Fruit fly (Drosophila melanogaster) whole organism, embryonic: ENCODE results near the gene CG6398.

Source experiments
- Adf1 ChIP-seq: fragments of 200-800 bp; sonication (Bioruptor generic); IDR thresholded peaks from 2 replicates; pipeline ENCODE4 v1.3.6; 2022; ENCODE audit warnings: missing biosample characterization, missing genetic modification characterization
- Aef1 ChIP-seq: fragments of 200-800 bp; sonication (Bioruptor generic); IDR thresholded peaks from 3 replicates; pipeline ENCODE4 v1.3.6; 2022; ENCODE audit warnings: missing biosample characterization, missing genetic modification characterization
- CG10209 ChIP-seq: fragments of 200-800 bp; sonication (Bioruptor generic); optimal IDR thresholded peaks from 3 replicates; lab custom pipeline; 2017; ENCODE audit warnings: missing biosample characterization, mild to moderate bottlenecking, missing genetic modification characterization, missing genetic modification reagents
- CG10654 ChIP-seq: fragments of 200-800 bp; sonication (Bioruptor generic); optimal IDR thresholded peaks from 2 replicates; lab custom pipeline; 2016; ENCODE audit warnings: missing biosample characterization, missing genetic modification characterization
- CG12659 ChIP-seq: fragments of 200-800 bp; sonication (Bioruptor generic); optimal IDR thresholded peaks from 3 replicates; lab custom pipeline; 2017; ENCODE audit warnings: mild to moderate bottlenecking, missing biosample characterization, missing genetic modification reagents, missing genetic modification characterization
- CG12744 ChIP-seq: fragments of 200-800 bp; sonication (Bioruptor generic); optimal IDR thresholded peaks from 2 replicates; lab custom pipeline; 2016; ENCODE audit warnings: missing biosample characterization, missing genetic modification characterization
- CG12769 ChIP-seq: fragments of 200-800 bp; sonication (Bioruptor generic); optimal IDR thresholded peaks from 2 replicates; lab custom pipeline; 2019; ENCODE audit warnings: missing biosample characterization, mild to moderate bottlenecking, missing genetic modification characterization, moderate library complexity
- CG13894 ChIP-seq: fragments of 200-800 bp; sonication (Bioruptor generic); optimal IDR thresholded peaks from 3 replicates; lab custom pipeline; 2018; ENCODE audit warnings: missing biosample characterization, mild to moderate bottlenecking, missing genetic modification characterization, moderate library complexity
- CG15601 ChIP-seq: fragments of 200-800 bp; sonication (Bioruptor generic); optimal IDR thresholded peaks from 3 replicates; lab custom pipeline; 2019; ENCODE audit warnings: missing biosample characterization, mild to moderate bottlenecking, missing genetic modification characterization, moderate library complexity
- CG17612 ChIP-seq: fragments of 200-800 bp; sonication (Bioruptor generic); IDR thresholded peaks from 2 replicates; pipeline ENCODE4 v1.3.6; 2022; ENCODE audit warnings: missing biosample characterization, missing genetic modification characterization
- CG18476 ChIP-seq: fragments of 200-800 bp; sonication (Bioruptor generic); optimal IDR thresholded peaks from 2 replicates; lab custom pipeline; 2016; ENCODE audit warnings: missing biosample characterization, mild to moderate bottlenecking, missing genetic modification characterization
- CG30431 ChIP-seq: fragments of 200-800 bp; sonication (Bioruptor generic); optimal IDR thresholded peaks from 2 replicates; lab custom pipeline; 2017; ENCODE audit warnings: missing biosample characterization, missing genetic modification characterization
- CG4282 ChIP-seq: fragments of 200-800 bp; sonication (Bioruptor generic); optimal IDR thresholded peaks from 2 replicates; lab custom pipeline; 2016; ENCODE audit warnings: missing biosample characterization, missing genetic modification characterization
- CG4328 ChIP-seq: fragments of 200-800 bp; sonication (Bioruptor generic); optimal IDR thresholded peaks from 3 replicates; lab custom pipeline; 2017; ENCODE audit warnings: missing biosample characterization, missing genetic modification reagents, missing genetic modification characterization
- CG4424 ChIP-seq: fragments of 200-800 bp; sonication (Bioruptor generic); optimal IDR thresholded peaks from 3 replicates; lab custom pipeline; 2016; ENCODE audit warnings: missing biosample characterization, missing genetic modification characterization
- CG6175 ChIP-seq: fragments of 200-800 bp; sonication (Bioruptor generic); IDR thresholded peaks from 3 replicates; pipeline ENCODE4 v1.3.6; 2022; ENCODE audit warnings: missing biosample characterization, missing genetic modification characterization
- CG8290 ChIP-seq, 3 experiments: fragments of 200-800 bp; sonication (Bioruptor generic); optimal IDR thresholded peaks; 2 replicates each; lab custom pipeline; 2016 to 2019; ENCODE audit warnings: missing biosample characterization in 3 of 3, missing genetic modification characterization in 3 of 3, mild to moderate bottlenecking in 2 of 3, moderate library complexity in 1 of 3
- CG9797 ChIP-seq: fragments of 200-800 bp; sonication (Bioruptor generic); optimal IDR thresholded peaks from 3 replicates; lab custom pipeline; 2018; ENCODE audit warnings: missing biosample characterization, mild to moderate bottlenecking, missing genetic modification characterization
- CrebB ChIP-seq: fragments of 200-800 bp; sonication (Bioruptor generic); optimal IDR thresholded peaks from 3 replicates; lab custom pipeline; 2018; ENCODE audit warnings: missing biosample characterization, mild to moderate bottlenecking, missing genetic modification characterization
- Ets65A ChIP-seq: fragments of 200-800 bp; sonication (Bioruptor generic); peaks from one replicate; lab custom pipeline; 2016; ENCODE audit warnings: missing biosample characterization, missing genetic modification characterization
- Hsf ChIP-seq: fragments of 200-800 bp; sonication (Bioruptor generic); optimal IDR thresholded peaks from 3 replicates; lab custom pipeline; 2016; ENCODE audit warnings: missing biosample characterization, missing genetic modification characterization
- Kr ChIP-seq: fragments of 200-800 bp; sonication (Bioruptor generic); optimal IDR thresholded peaks from 2 replicates; lab custom pipeline; 2017; ENCODE audit warnings: missing biosample characterization, mild to moderate bottlenecking, missing genetic modification characterization
- Oli ChIP-seq: fragments of 200-800 bp; sonication (Bioruptor generic); optimal IDR thresholded peaks from 2 replicates; lab custom pipeline; 2018; ENCODE audit warnings: missing biosample characterization, mild to moderate bottlenecking, missing genetic modification characterization, moderate library complexity
- Sin3A ChIP-seq: fragments of >200 bp; optimal IDR thresholded peaks from 2 replicates; lab custom pipeline; 2018
- Xrp1 ChIP-seq: fragments of 200-800 bp; sonication (Bioruptor generic); IDR thresholded peaks from 2 replicates; pipeline ENCODE4 v1.3.6; 2022; ENCODE audit warnings: missing biosample characterization, missing genetic modification characterization
- abd-A ChIP-seq: fragments of 200-800 bp; sonication (Bioruptor generic); optimal IDR thresholded peaks from 3 replicates; lab custom pipeline; 2019; ENCODE audit warnings: missing biosample characterization, mild to moderate bottlenecking, missing genetic modification characterization, moderate library complexity
- al ChIP-seq: fragments of 200-800 bp; sonication (Bioruptor generic); IDR thresholded peaks from 2 replicates; pipeline ENCODE4 v1.3.6; 2022; ENCODE audit warnings: missing biosample characterization, missing genetic modification characterization
- ash1 ChIP-seq: fragments of 200-800 bp; sonication (Bioruptor generic); optimal IDR thresholded peaks from 2 replicates; lab custom pipeline; 2018; ENCODE audit warnings: missing biosample characterization, mild to moderate bottlenecking, missing genetic modification characterization
- bsh ChIP-seq, 2 experiments: fragments of 200-800 bp; sonication (Bioruptor generic); optimal IDR thresholded peaks; 2 replicates each; lab custom pipeline; 2017 to 2018; ENCODE audit warnings: mild to moderate bottlenecking in 2 of 2, missing biosample characterization in 2 of 2, missing genetic modification characterization in 2 of 2, moderate library complexity in 1 of 2
- dan ChIP-seq: fragments of 200-800 bp; sonication (Bioruptor generic); IDR thresholded peaks from 2 replicates; pipeline ENCODE4 v1.3.6; 2022; ENCODE audit warnings: missing biosample characterization, missing genetic modification characterization
- danr ChIP-seq: fragments of 200-800 bp; sonication (Bioruptor generic); IDR thresholded peaks from 2 replicates; pipeline ENCODE4 v1.3.6; 2022; ENCODE audit warnings: missing biosample characterization, missing genetic modification characterization
- fd96Cb ChIP-seq: fragments of 200-800 bp; sonication (Bioruptor generic); optimal IDR thresholded peaks from 2 replicates; lab custom pipeline; 2018; ENCODE audit warnings: missing biosample characterization, mild to moderate bottlenecking, missing genetic modification characterization, moderate library complexity
- insv ChIP-seq, 2 experiments: fragments of 200-800 bp; sonication (Bioruptor generic); optimal IDR thresholded peaks; 3 replicates each; lab custom pipeline; 2016 to 2018; ENCODE audit warnings: missing biosample characterization in 2 of 2, missing genetic modification characterization in 2 of 2
- jing ChIP-seq: fragments of 200-800 bp; sonication (Bioruptor generic); optimal IDR thresholded peaks from 2 replicates; lab custom pipeline; 2018; ENCODE audit warnings: missing biosample characterization, mild to moderate bottlenecking, missing genetic modification characterization
- jumu ChIP-seq: fragments of 200-800 bp; sonication (Bioruptor generic); optimal IDR thresholded peaks from 3 replicates; lab custom pipeline; 2016; ENCODE audit warnings: missing biosample characterization, missing genetic modification characterization
- lab ChIP-seq: fragments of 200-800 bp; sonication (Bioruptor generic); optimal IDR thresholded peaks from 3 replicates; lab custom pipeline; 2017; ENCODE audit warnings: missing biosample characterization, missing genetic modification characterization, mild to moderate bottlenecking, moderate library complexity, missing genetic modification reagents
- lbe ChIP-seq: fragments of 200-800 bp; sonication (Bioruptor generic); optimal IDR thresholded peaks from 2 replicates; lab custom pipeline; 2016; ENCODE audit warnings: missing biosample characterization, mild to moderate bottlenecking, missing genetic modification characterization
- onecut ChIP-seq: fragments of 200-800 bp; sonication (Bioruptor generic); IDR thresholded peaks from 2 replicates; pipeline ENCODE4 v1.3.6; 2022; ENCODE audit warnings: missing biosample characterization, missing genetic modification characterization
- pfk ChIP-seq: fragments of 200-800 bp; sonication (Bioruptor generic); optimal IDR thresholded peaks from 2 replicates; lab custom pipeline; 2018; ENCODE audit warnings: missing biosample characterization, mild to moderate bottlenecking, missing genetic modification characterization, moderate library complexity
- pho ChIP-seq: fragments of 200-800 bp; sonication (Bioruptor generic); optimal IDR thresholded peaks from 2 replicates; lab custom pipeline; 2016; ENCODE audit warnings: missing biosample characterization, missing genetic modification characterization
- pnt ChIP-seq: fragments of 200-800 bp; sonication (Bioruptor generic); optimal IDR thresholded peaks from 3 replicates; lab custom pipeline; 2016; ENCODE audit warnings: missing biosample characterization, missing genetic modification characterization
- rib ChIP-seq: fragments of 200-800 bp; sonication (Bioruptor generic); IDR thresholded peaks from 2 replicates; pipeline ENCODE4 v1.3.6; 2022; ENCODE audit warnings: missing biosample characterization, missing genetic modification characterization
- row ChIP-seq: fragments of 200-800 bp; sonication (Bioruptor generic); IDR thresholded peaks from 3 replicates; pipeline ENCODE4 v1.3.6; 2022; ENCODE audit warnings: missing biosample characterization, missing genetic modification characterization
- sc ChIP-seq, 3 experiments: fragments of >200 bp in 2 of 3; fragments of 200-800 bp in 1 of 3; sonication (Bioruptor generic) in 1 of 3; optimal IDR thresholded peaks; 2 replicates in 2 of 3; 3 replicates in 1 of 3; lab custom pipeline; 2017; ENCODE audit warnings: mild to moderate bottlenecking in 1 of 3, missing biosample characterization in 1 of 3, missing genetic modification characterization in 1 of 3, missing genetic modification reagents in 1 of 3
- scrt ChIP-seq: fragments of 200-800 bp; sonication (Bioruptor generic); optimal IDR thresholded peaks from 2 replicates; lab custom pipeline; 2018; ENCODE audit warnings: missing biosample characterization, mild to moderate bottlenecking, missing genetic modification characterization, moderate library complexity
- sisA ChIP-seq: fragments of 200-800 bp; sonication (Bioruptor generic); IDR thresholded peaks from 2 replicates; pipeline ENCODE4 v1.3.6; 2022; ENCODE audit warnings: missing biosample characterization, missing genetic modification characterization
- sqz ChIP-seq: fragments of 200-800 bp; sonication (Bioruptor generic); optimal IDR thresholded peaks from 3 replicates; lab custom pipeline; 2018; ENCODE audit warnings: missing biosample characterization, mild to moderate bottlenecking, missing genetic modification characterization
- toy ChIP-seq: fragments of 200-800 bp; sonication (Bioruptor generic); IDR thresholded peaks from 2 replicates; pipeline ENCODE4 v1.3.6; 2022; ENCODE audit warnings: missing biosample characterization, missing genetic modification characterization
- tx ChIP-seq: fragments of 200-800 bp; sonication (Bioruptor generic); optimal IDR thresholded peaks from 2 replicates; lab custom pipeline; 2016; ENCODE audit warnings: missing biosample characterization, missing genetic modification characterization
- vfl ChIP-seq: fragments of 200-800 bp; sonication (Bioruptor generic); optimal IDR thresholded peaks from 2 replicates; lab custom pipeline; 2016; ENCODE audit warnings: missing biosample characterization, missing genetic modification characterization
- wor ChIP-seq: fragments of 200-800 bp; sonication (Bioruptor generic); IDR thresholded peaks from 2 replicates; pipeline ENCODE4 v1.3.6; 2022; ENCODE audit warnings: missing biosample characterization, missing genetic modification characterization

CG6398 gene

dm6 chrX:17830211-17830616 is 414 bp upstream of the CG6398 start (continued):
- TF ChIP-seq jumu (peak; percentile 7), lbe (no peak), CrebB (tag; lab: Kevin White, UChicago) (no peak), wor (GFP tag; lab: Robert Waterston, UW) (no peak), CG4424 (GFP tag; lab: Kevin White, UChicago) (no peak), fd96Cb (tag; lab: Kevin White, UChicago) (no peak), row (GFP tag; lab: Robert Waterston, UW) (peak; percentile 46; the same call in 1 of the 3 replicates), bsh (GFP tag; optimal IDR thresholded peaks at IDR 0.05; lab: Kevin White, UChicago) (no peak), abd-A (tag; lab: Kevin White, UChicago) (no peak), pfk (no peak), danr (no peak), rib (no peak), Oli (peak; percentile 15), CG10209 (GFP tag; lab: Kevin White, UChicago) (peak; percentile 37), vfl (GFP tag; lab: Kevin White, UChicago) (no peak), sqz (GFP tag; lab: Kevin White, UChicago) (no peak), lab (no peak), CG12659 (GFP tag; lab: Kevin White, UChicago) (no peak), Hsf (GFP tag; lab: Kevin White, UChicago) (no peak), CG17612 (GFP tag; lab: Robert Waterston, UW) (no peak), dan (GFP tag; lab: Robert Waterston, UW) (no peak), CG9797 (GFP tag; lab: Kevin White, UChicago) (no peak), CG8290 (GFP tag; optimal IDR thresholded peaks at IDR 0.05; lab: Kevin White, UChicago) (no peak), CG8290 (tag; optimal IDR thresholded peaks at IDR 0.05; lab: Kevin White, UChicago) (no peak), jing (peak; percentile 2), Adf1 (GFP tag; lab: Robert Waterston, UW) (no peak), CG13894 (tag; lab: Kevin White, UChicago) (no peak), CG18476 (GFP tag; lab: Kevin White, UChicago) (no peak), sisA (GFP tag; lab: Robert Waterston, UW) (no peak), scrt (GFP tag; lab: Kevin White, UChicago) (no peak), CG12744 (GFP tag; lab: Kevin White, UChicago) (no peak), insv (GFP tag; optimal IDR thresholded peaks at IDR 0.05; lab: Kevin White, UChicago) (no peak), pho (GFP tag; lab: Kevin White, UChicago) (no peak), Kr (GFP tag; lab: Kevin White, UChicago) (peak; percentile 63), CG10654 (GFP tag; lab: Kevin White, UChicago) (no peak), al (GFP tag; lab: Robert Waterston, UW) (no peak), Sin3A (lab: Kevin White, UChicago) (no peak), CG12769 (tag; lab: Kevin White, UChicago) (no peak), pnt (no peak), tx (GFP tag; lab: Kevin White, UChicago) (no peak), CG4282 (GFP tag; lab: Kevin White, UChicago) (no peak), Ets65A (GFP tag; lab: Kevin White, UChicago) (peak; percentile 55), Aef1 (GFP tag; lab: Robert Waterston, UW) (no peak), Xrp1 (GFP tag; lab: Robert Waterston, UW) (peak; percentile 8; the same call in 1 of the 2 replicates), CG4328 (GFP tag; lab: Kevin White, UChicago) (no peak), onecut (GFP tag; lab: Robert Waterston, UW) (peak; percentile 3; the same call in 1 of the 2 replicates), toy (no peak), CG30431 (GFP tag; lab: Kevin White, UChicago) (no peak), CG15601 (no peak), CG6175 (GFP tag; lab: Robert Waterston, UW) (no peak), ash1 (GFP tag; lab: Kevin White, UChicago) (no peak), sc (optimal IDR thresholded peaks at IDR 0.05; lab: Kevin White, UChicago) (no peak), sc (GFP tag; optimal IDR thresholded peaks at IDR 0.05; lab: Kevin White, UChicago) (no peak)
